Worm (Caenorhabditis elegans) whole organism, early embryonic: Measurements from ENCODE around the gene cpi-1.

Experiments
- B0310.2 ChIP-seq: sonication (generic microtip); optimal IDR thresholded peaks from 2 replicates; lab custom pipeline; 2016; ENCODE audit warnings: mild to moderate bottlenecking, missing genetic modification characterization, missing compliant biosample characterization
- F13C5.2 ChIP-seq: sonication (generic microtip); optimal IDR thresholded peaks from 2 replicates; lab custom pipeline; 2017; ENCODE audit warnings: mild to moderate bottlenecking, missing genetic modification characterization, inconsistent platforms, missing compliant biosample characterization
- ama-1 ChIP-seq: fragments of 150-350 bp; optimal IDR thresholded peaks from 2 replicates; lab custom pipeline; 2014
- flt-1 ChIP-seq: fragments of 200-800 bp; sonication (Bioruptor generic); IDR thresholded peaks from 2 replicates; pipeline ENCODE4 v1.3.6; 2022; ENCODE audit warnings: missing genetic modification characterization, missing compliant biosample characterization
- hnd-1 ChIP-seq: sonication (generic microtip); optimal IDR thresholded peaks from 2 replicates; lab custom pipeline; 2016; ENCODE audit warnings: missing genetic modification characterization, missing compliant biosample characterization
- scrt-1 ChIP-seq: fragments of 200-800 bp; sonication (Bioruptor generic); IDR thresholded peaks from 2 replicates; pipeline ENCODE4 v1.3.6; 2022; ENCODE audit warnings: missing genetic modification characterization, missing compliant biosample characterization

DNA sequence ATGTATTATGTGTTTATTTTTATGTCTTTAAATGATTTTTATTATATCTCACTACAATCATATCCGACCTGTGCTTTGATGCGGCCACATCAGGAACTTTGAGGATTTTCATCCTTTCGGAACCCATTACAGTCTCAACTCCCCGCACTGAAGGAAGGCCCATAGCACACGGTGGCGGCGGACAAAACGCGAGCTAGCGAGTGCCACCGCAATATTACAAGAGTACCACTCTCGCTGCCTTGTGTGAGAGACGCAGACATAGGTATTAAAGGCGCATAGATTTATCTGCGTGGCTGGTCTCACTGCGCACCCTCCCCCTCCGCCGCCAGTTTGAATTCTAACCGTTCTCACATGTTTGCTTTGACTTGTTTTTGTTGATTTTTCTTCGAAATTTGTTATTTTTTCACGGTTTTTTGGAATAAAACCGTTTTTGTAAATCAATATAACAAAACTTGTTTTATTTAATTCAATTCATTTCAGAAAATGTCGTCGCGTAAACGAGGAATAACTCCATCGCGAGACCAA, 24.3 kb upstream of the cpi-1 start, which contains the start of gene zen-4:
- TF ChIP-seq F13C5.2, result no peak
- no peak for TF ChIP-seq flt-1 (GFP tag; lab: Robert Waterston, UW)
- TF ChIP-seq ama-1 (lab: Kevin White, UChicago), result no peak
- no peak for TF ChIP-seq scrt-1
- no peak for TF ChIP-seq B0310.2 (tag; lab: Kevin White, UChicago)
- no peak for TF ChIP-seq hnd-1
